Worm (Caenorhabditis elegans) whole organism, L1 larva: ENCODE data around the gene fmo-4.

Experiments
- C04F5.9 ChIP-seq: sonication (generic microtip); optimal IDR thresholded peaks from 2 replicates; lab custom pipeline; 2016; ENCODE audit warnings: missing genetic modification characterization, missing compliant biosample characterization
- C34B4.2 ChIP-seq: sonication (generic microtip); optimal IDR thresholded peaks from 2 replicates; lab custom pipeline; 2017; ENCODE audit warnings: mild to moderate bottlenecking, missing genetic modification characterization, missing compliant biosample characterization
- F16B12.6 ChIP-seq: fragments of 150-350 bp; optimal IDR thresholded peaks from 2 replicates; lab custom pipeline; 2014; ENCODE audit warnings: missing biosample characterization, missing genetic modification characterization
- Y116A8C.19 ChIP-seq: sonication (generic microtip); optimal IDR thresholded peaks from 2 replicates; lab custom pipeline; 2016; ENCODE audit warnings: missing compliant biosample characterization, missing genetic modification characterization, borderline replicate concordance
- alr-1 ChIP-seq: fragments of 200-800 bp; sonication (Bioruptor generic); optimal IDR thresholded peaks from 2 replicates; lab custom pipeline; 2018; ENCODE audit warnings: borderline replicate concordance, mild to moderate bottlenecking, missing genetic modification characterization, missing compliant biosample characterization
- ama-1 ChIP-seq: fragments of 150-350 bp; optimal IDR thresholded peaks from 2 replicates; lab custom pipeline; 2014
- ceh-63 ChIP-seq: fragments of 200-800 bp; sonication (Bioruptor generic); optimal IDR thresholded peaks from 2 replicates; lab custom pipeline; 2018; ENCODE audit warnings: mild to moderate bottlenecking, missing genetic modification characterization, missing compliant biosample characterization
- ceh-8 ChIP-seq: fragments of 200-800 bp; sonication (Bioruptor generic); optimal IDR thresholded peaks from 2 replicates; lab custom pipeline; 2018; ENCODE audit warnings: mild to moderate bottlenecking, missing genetic modification characterization, moderate library complexity, missing compliant biosample characterization
- ceh-82 ChIP-seq, 3 experiments: fragments of 150-350 bp in 1 of 3; sonication (generic microtip) in 2 of 3; optimal IDR thresholded peaks; 2 replicates each; lab custom pipeline; 2014 to 2017; ENCODE audit warnings: missing biosample characterization in 3 of 3, missing genetic modification characterization in 3 of 3
- ceh-88 ChIP-seq: fragments of 200-800 bp; sonication (Bioruptor generic); IDR thresholded peaks from 2 replicates; pipeline ENCODE4 v1.3.6; 2022; ENCODE audit warnings: missing genetic modification characterization, missing compliant biosample characterization
- dpl-1 ChIP-seq, 3 experiments: fragments of 150-350 bp in 2 of 3; sonication (generic microtip) in 1 of 3; optimal IDR thresholded peaks; 2 replicates each; lab custom pipeline; 2014 to 2017; ENCODE audit warnings: missing biosample characterization in 3 of 3, missing genetic modification characterization in 3 of 3, missing genetic modification reagents in 3 of 3
- dsc-1 ChIP-seq: sonication (generic microtip); optimal IDR thresholded peaks from 2 replicates; lab custom pipeline; 2016; ENCODE audit warnings: mild to moderate bottlenecking, missing genetic modification characterization, missing compliant biosample characterization
- efl-1 ChIP-seq, 4 experiments: fragments of 150-350 bp; optimal IDR thresholded peaks in 3 of 4; peaks in 1 of 4; 1 replicate in 1 of 4; 2 replicates in 3 of 4; lab custom pipeline; 2014; ENCODE audit warnings: missing biosample characterization in 2 of 4, missing genetic modification characterization in 2 of 4, missing genetic modification reagents in 2 of 4
- efl-3 ChIP-seq: fragments of 200-800 bp; sonication (Bioruptor generic); optimal IDR thresholded peaks from 2 replicates; lab custom pipeline; 2018; ENCODE audit warnings: mild to moderate bottlenecking, missing genetic modification characterization, missing compliant biosample characterization
- egl-13 ChIP-seq: sonication (generic microtip); optimal IDR thresholded peaks from 2 replicates; lab custom pipeline; 2016; ENCODE audit warnings: missing genotype, missing genetic modification reagents, missing genetic modification characterization, missing compliant biosample characterization
- elt-2 ChIP-seq: sonication (generic microtip); optimal IDR thresholded peaks from 2 replicates; lab custom pipeline; 2016; ENCODE audit warnings: missing genetic modification characterization, mild to moderate bottlenecking, inconsistent platforms, missing compliant biosample characterization, missing genetic modification reagents
- fkh-10 ChIP-seq: sonication (generic microtip); optimal IDR thresholded peaks from 2 replicates; lab custom pipeline; 2017; ENCODE audit warnings: missing biosample characterization, missing genetic modification reagents, missing genetic modification characterization
- grh-1 ChIP-seq: fragments of 200-800 bp; sonication (Bioruptor generic); IDR thresholded peaks from 2 replicates; pipeline ENCODE4 v1.3.6; 2022; ENCODE audit warnings: missing genetic modification reagents, missing genetic modification characterization, missing compliant biosample characterization
- hlh-17 ChIP-seq: fragments of 200-800 bp; sonication (Bioruptor generic); optimal IDR thresholded peaks from 2 replicates; lab custom pipeline; 2018; ENCODE audit warnings: missing genetic modification characterization, mild to moderate bottlenecking, missing compliant biosample characterization, moderate library complexity, borderline replicate concordance
- hlh-4 ChIP-seq: sonication (generic microtip); optimal IDR thresholded peaks from 2 replicates; lab custom pipeline; 2016; ENCODE audit warnings: mild to moderate bottlenecking, missing genetic modification characterization, missing compliant biosample characterization
- hpl-2 ChIP-seq: fragments of 150-350 bp; optimal IDR thresholded peaks from 2 replicates; lab custom pipeline; 2014; ENCODE audit warnings: missing biosample characterization, missing genetic modification reagents, missing genetic modification characterization
- irx-1 ChIP-seq: sonication (generic microtip); optimal IDR thresholded peaks from 2 replicates; lab custom pipeline; 2016; ENCODE audit warnings: missing genetic modification characterization, missing compliant biosample characterization
- isw-1 ChIP-seq: fragments of 200-800 bp; sonication (Bioruptor generic); IDR thresholded peaks from 2 replicates; pipeline ENCODE4 v1.3.6; 2022; ENCODE audit warnings: missing genetic modification characterization, missing compliant biosample characterization
- lin-13 ChIP-seq: fragments of 150-350 bp; optimal IDR thresholded peaks from 2 replicates; lab custom pipeline; 2014; ENCODE audit warnings: missing biosample characterization, missing genetic modification reagents, missing genetic modification characterization
- lin-14 ChIP-seq: fragments of 200-800 bp; sonication (Bioruptor generic); optimal IDR thresholded peaks from 2 replicates; lab custom pipeline; 2018; ENCODE audit warnings: mild to moderate bottlenecking, missing genetic modification characterization, moderate library complexity, missing compliant biosample characterization
- lin-15B ChIP-seq: fragments of 150-350 bp; sonication (generic microtip); optimal IDR thresholded peaks from 3 replicates; lab custom pipeline; 2014; ENCODE audit warnings: missing biosample characterization, missing genetic modification characterization
- lin-35 ChIP-seq, 2 experiments: fragments of 150-350 bp; optimal IDR thresholded peaks; 2 replicates each; lab custom pipeline; 2014; ENCODE audit warnings: missing biosample characterization in 2 of 2, missing genetic modification characterization in 2 of 2, missing genetic modification reagents in 2 of 2
- lir-3 ChIP-seq: sonication (generic microtip); optimal IDR thresholded peaks from 2 replicates; lab custom pipeline; 2016; ENCODE audit warnings: mild to moderate bottlenecking, missing genetic modification characterization, moderate library complexity, missing compliant biosample characterization; ENCODE audit not compliant: poor library complexity
- lsy-2 ChIP-seq, 2 experiments: fragments of 150-350 bp; optimal IDR thresholded peaks; 2 replicates each; lab custom pipeline; 2014; ENCODE audit warnings: missing biosample characterization in 2 of 2, missing genetic modification characterization in 2 of 2
- mdl-1 ChIP-seq, 2 experiments: fragments of 150-350 bp; optimal IDR thresholded peaks; 2 replicates each; lab custom pipeline; 2014 to 2017; ENCODE audit warnings: missing biosample characterization in 2 of 2, missing genetic modification characterization in 2 of 2, inconsistent platforms in 1 of 2
- mep-1 ChIP-seq: fragments of 150-350 bp; optimal IDR thresholded peaks from 2 replicates; lab custom pipeline; 2014; ENCODE audit warnings: missing biosample characterization, missing genetic modification characterization
- nhr-20 ChIP-seq: sonication (generic microtip); optimal IDR thresholded peaks from 2 replicates; lab custom pipeline; 2016; ENCODE audit warnings: mild to moderate bottlenecking, missing genetic modification characterization, missing compliant biosample characterization
- nhr-47 ChIP-seq: sonication (generic microtip); optimal IDR thresholded peaks from 2 replicates; lab custom pipeline; 2016; ENCODE audit warnings: mild to moderate bottlenecking, missing genetic modification characterization, moderate library complexity, missing compliant biosample characterization
- nhr-71 ChIP-seq: sonication (generic microtip); optimal IDR thresholded peaks from 2 replicates; lab custom pipeline; 2016; ENCODE audit warnings: mild to moderate bottlenecking, missing genetic modification characterization, moderate library complexity, missing compliant biosample characterization
- nhr-85 ChIP-seq: sonication (generic microtip); peaks from one replicate; lab custom pipeline; 2016; ENCODE audit warnings: missing genetic modification characterization, inconsistent platforms, missing compliant biosample characterization
- nhr-90 ChIP-seq: sonication (generic microtip); optimal IDR thresholded peaks from 2 replicates; lab custom pipeline; 2016; ENCODE audit warnings: mild to moderate bottlenecking, missing genetic modification characterization, missing compliant biosample characterization; ENCODE audit not compliant: poor library complexity
- pag-3 ChIP-seq: sonication (generic microtip); optimal IDR thresholded peaks from 2 replicates; lab custom pipeline; 2017; ENCODE audit warnings: missing genetic modification characterization, mild to moderate bottlenecking, missing compliant biosample characterization, antibody characterized with exemption, borderline replicate concordance; ENCODE audit not compliant: insufficient read depth
- pax-3 ChIP-seq: fragments of 200-800 bp; sonication (Bioruptor generic); optimal IDR thresholded peaks from 2 replicates; lab custom pipeline; 2018; ENCODE audit warnings: mild to moderate bottlenecking, missing genetic modification characterization, moderate library complexity, missing compliant biosample characterization
- skn-1 ChIP-seq: fragments of 150-350 bp; optimal IDR thresholded peaks from 2 replicates; lab custom pipeline; 2014; ENCODE audit warnings: missing biosample characterization, missing genetic modification characterization
- snpc-4 ChIP-seq: fragments of 150-350 bp; optimal IDR thresholded peaks from 2 replicates; lab custom pipeline; 2014; ENCODE audit warnings: missing biosample characterization, missing genetic modification characterization
- snu-23 ChIP-seq: sonication (generic microtip); optimal IDR thresholded peaks from 2 replicates; lab custom pipeline; 2016; ENCODE audit warnings: missing genetic modification characterization, missing compliant biosample characterization
- sptf-1 ChIP-seq: fragments of 150-350 bp; optimal IDR thresholded peaks from 2 replicates; lab custom pipeline; 2014; ENCODE audit warnings: missing biosample characterization, missing genetic modification characterization
- swsn-7 ChIP-seq: sonication (generic microtip); optimal IDR thresholded peaks from 2 replicates; lab custom pipeline; 2016; ENCODE audit warnings: missing genetic modification characterization, missing compliant biosample characterization
- tbx-2 ChIP-seq: sonication (generic microtip); optimal IDR thresholded peaks from 2 replicates; lab custom pipeline; 2016; ENCODE audit warnings: missing genetic modification characterization, missing compliant biosample characterization
- unc-130 ChIP-seq: fragments of 150-350 bp; optimal IDR thresholded peaks from 2 replicates; lab custom pipeline; 2017; ENCODE audit warnings: missing biosample characterization, missing genetic modification characterization, inconsistent platforms
- unc-30 ChIP-seq: sonication (generic microtip); optimal IDR thresholded peaks from 2 replicates; lab custom pipeline; 2017; ENCODE audit warnings: missing biosample characterization, missing genetic modification characterization
- unc-62 ChIP-seq: fragments of 150-350 bp; optimal IDR thresholded peaks from 2 replicates; lab custom pipeline; 2014; ENCODE audit warnings: missing biosample characterization, missing genetic modification reagents, missing genetic modification characterization
- unc-98 ChIP-seq: fragments of 200-800 bp; sonication (Bioruptor generic); IDR thresholded peaks from 2 replicates; pipeline ENCODE4 v1.3.6; 2022; ENCODE audit warnings: missing genetic modification characterization, missing compliant biosample characterization
- xbp-1 ChIP-seq: sonication (generic microtip); optimal IDR thresholded peaks from 2 replicates; lab custom pipeline; 2016; ENCODE audit warnings: missing genetic modification characterization, missing compliant biosample characterization
- ztf-4 ChIP-seq: fragments of 150-350 bp; optimal IDR thresholded peaks from 2 replicates; lab custom pipeline; 2014; ENCODE audit warnings: missing biosample characterization, missing genetic modification characterization

fmo-4 gene

DNA sequence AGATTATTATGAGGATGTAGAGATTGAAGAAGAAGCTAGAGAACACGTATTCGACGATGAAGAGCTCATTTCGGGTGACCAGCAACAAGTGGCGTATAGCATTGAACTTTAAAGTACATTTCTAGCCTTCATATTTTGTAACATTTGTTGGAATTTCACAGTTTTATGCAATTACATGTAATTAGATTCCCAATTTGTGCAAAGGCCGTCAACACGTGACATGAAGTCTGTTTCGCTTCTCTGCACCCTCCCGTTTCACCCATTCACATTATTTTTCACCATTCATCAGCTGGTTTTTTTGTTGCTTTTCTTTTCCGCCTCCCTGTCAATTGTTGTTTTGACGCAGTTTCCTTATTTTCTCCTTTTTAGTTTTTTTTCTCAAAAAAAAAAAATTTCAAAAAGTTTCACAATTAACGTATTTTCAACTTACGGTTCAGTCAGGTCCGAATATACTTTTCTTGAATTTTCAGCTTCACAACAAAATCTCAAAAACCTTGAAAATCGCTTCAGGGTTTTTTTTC is 20.7 kb upstream of the fmo-4 start, which contains the start of gene sde-2:
Gene sde-2, plus strand, starts transcription at position 471 of the 521 bp plus-strand sequence.
- TF ChIP-seq hlh-17 (GFP tag; lab: Kevin White, UChicago), result no peak
- peak in 1 of 3 experiments; percentile 0 for TF ChIP-seq ceh-82 (tag; optimal IDR thresholded peaks at IDR 0.05; lab: Kevin White, UChicago)
- TF ChIP-seq xbp-1 (tag; lab: Kevin White, UChicago), result no peak
- TF ChIP-seq unc-98 (GFP tag; lab: Robert Waterston, UW), result no peak
- TF ChIP-seq fkh-10 (GFP tag; lab: Kevin White, UChicago), result no peak
- no peak for TF ChIP-seq ztf-4 (tag; lab: Kevin White, UChicago)
- no peak for TF ChIP-seq C34B4.2 (tag; lab: Kevin White, UChicago)
- no peak for TF ChIP-seq alr-1 (tag; lab: Kevin White, UChicago)
- TF ChIP-seq hlh-4 (tag; lab: Kevin White, UChicago), result no peak
- peak in 2 of 3 experiments; percentile 28 to 38 for TF ChIP-seq dpl-1 (GFP tag; optimal IDR thresholded peaks at IDR 0.05; lab: Kevin White, UChicago)
- TF ChIP-seq unc-130, result no peak
- no peak for TF ChIP-seq dsc-1 (tag; lab: Kevin White, UChicago)
- no peak for TF ChIP-seq skn-1 (tag; lab: Kevin White, UChicago)
- TF ChIP-seq lsy-2 (tag; optimal IDR thresholded peaks at IDR 0.05; lab: Kevin White, UChicago), result peak in 1 of 2 experiments; percentile 27
- peak; percentile 16; the same call in 1 of the 2 replicates for TF ChIP-seq isw-1 (GFP tag; lab: Robert Waterston, UW)
- no peak for TF ChIP-seq unc-30 (tag; lab: Kevin White, UChicago)
- no peak for TF ChIP-seq hpl-2 (GFP tag; lab: Kevin White, UChicago)
- peak; percentile 6 to 47 for TF ChIP-seq lin-35 (GFP tag; optimal IDR thresholded peaks at IDR 0.05; lab: Kevin White, UChicago)
- TF ChIP-seq Y116A8C.19 (tag; lab: Kevin White, UChicago), result no peak
- no peak for TF ChIP-seq ceh-88
- TF ChIP-seq ama-1 (lab: Kevin White, UChicago), result no peak
- TF ChIP-seq nhr-90 (tag; lab: Kevin White, UChicago), result no peak
- TF ChIP-seq lin-14 (GFP tag; lab: Kevin White, UChicago), result peak; percentile 82
- TF ChIP-seq lin-15B (tag; lab: Kevin White, UChicago), result no peak
- no peak for TF ChIP-seq F16B12.6 (tag; lab: Kevin White, UChicago)
- no peak for TF ChIP-seq nhr-85 (tag; lab: Kevin White, UChicago)
- no peak for TF ChIP-seq sptf-1 (tag; lab: Kevin White, UChicago)
- TF ChIP-seq snu-23, result peak; percentile 33
- no peak for TF ChIP-seq lir-3 (tag; lab: Kevin White, UChicago)
- TF ChIP-seq mdl-1 (tag; optimal IDR thresholded peaks at IDR 0.05; lab: Kevin White, UChicago), result no peak
- peak; percentile 36 for TF ChIP-seq pax-3 (tag; lab: Kevin White, UChicago)
- peak; percentile 6 to 39 for TF ChIP-seq efl-1 (optimal IDR thresholded peaks at IDR 0.05; lab: Kevin White, UChicago)
- TF ChIP-seq efl-1 (GFP tag; optimal IDR thresholded peaks at IDR 0.05 in 1 of 2; lab: Kevin White, UChicago), result peak; percentile 28 to 86
- TF ChIP-seq nhr-47 (tag; lab: Kevin White, UChicago), result no peak
- no peak for TF ChIP-seq nhr-20 (tag; lab: Kevin White, UChicago)
- no peak for TF ChIP-seq snpc-4 (tag; lab: Kevin White, UChicago)
- no peak for TF ChIP-seq unc-62 (GFP tag; lab: Kevin White, UChicago)
- TF ChIP-seq efl-3 (GFP tag; lab: Kevin White, UChicago), result no peak
- TF ChIP-seq ceh-63 (GFP tag; lab: Kevin White, UChicago), result no peak
- no peak for TF ChIP-seq egl-13 (tag; lab: Kevin White, UChicago)
- peak; percentile 44 for TF ChIP-seq tbx-2
- no peak for TF ChIP-seq elt-2 (tag; lab: Kevin White, UChicago)
- TF ChIP-seq lin-13 (GFP tag; lab: Kevin White, UChicago), result no peak
- no peak for TF ChIP-seq C04F5.9
- peak; percentile 49 for TF ChIP-seq nhr-71
- no peak for TF ChIP-seq mep-1 (tag; lab: Kevin White, UChicago)
- peak; percentile 57 for TF ChIP-seq ceh-8
- TF ChIP-seq swsn-7 (tag; lab: Kevin White, UChicago), result peak; percentile 33
- no peak for TF ChIP-seq pag-3 (tag; lab: Kevin White, UChicago)
- TF ChIP-seq irx-1 (tag; lab: Kevin White, UChicago), result no peak
- TF ChIP-seq grh-1 (GFP tag; lab: Robert Waterston, UW), result no peak
